Worm (Caenorhabditis elegans): ENCODE measurements around the gene sec-24.2.
A peak's percentile ranks its signal among the peaks of the same experiment; 100 is the strongest.

The sec-24.2 gene

DNA sequence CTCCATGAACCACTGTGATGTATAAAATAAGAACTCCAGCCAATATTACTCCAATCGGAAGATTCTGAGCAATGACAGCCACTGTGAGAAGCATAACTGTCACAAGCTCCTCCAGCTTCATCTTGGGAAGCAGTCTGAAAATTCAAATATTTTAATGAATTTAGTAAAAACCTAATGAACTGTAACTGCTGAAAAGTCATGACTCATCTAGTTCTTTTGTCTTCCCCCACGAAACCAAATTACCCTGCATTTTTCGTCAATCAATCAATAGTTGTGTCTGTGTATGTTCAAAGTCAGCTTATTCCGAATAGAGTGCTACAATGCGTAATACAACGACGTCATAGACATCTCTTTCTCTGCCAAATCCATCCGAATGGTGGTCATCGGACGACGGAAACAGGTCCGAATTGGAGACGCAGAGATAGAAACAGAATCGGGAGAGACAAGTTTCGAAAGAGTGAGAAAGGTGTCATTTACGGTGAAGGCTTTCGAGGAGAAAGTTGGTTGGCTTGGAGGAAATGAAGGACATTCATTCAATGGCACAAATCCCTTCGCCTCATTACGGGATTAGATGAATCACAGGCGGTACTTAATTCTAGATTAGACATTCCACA is 36.2 kb upstream of the sec-24.2 start (continued):
- TF ChIP-seq lsy-2 (tag; optimal IDR thresholded peaks at IDR 0.05) (peak; percentile 16 to 54), unc-98 (GFP tag; IDR thresholded peaks at IDR 0.05) (no peak), ceh-82 (tag; optimal IDR thresholded peaks at IDR 0.05) (no peak), sup-37 (GFP tag; optimal IDR thresholded peaks at IDR 0.05) (no peak), pqm-1 (tag; optimal IDR thresholded peaks at IDR 0.05) (no peak), ztf-4 (tag; optimal IDR thresholded peaks at IDR 0.05) (peak; percentile 56), hlh-17 (GFP tag; optimal IDR thresholded peaks at IDR 0.05; ENCODE audit: borderline replicate concordance) (no peak), fos-1 (tag; optimal IDR thresholded peaks at IDR 0.05) (no peak), nhr-19 (GFP tag; conservative IDR thresholded peaks at IDR 0.05) (no peak), ceh-90 (tag; optimal IDR thresholded peaks at IDR 0.05) (no peak)

- peak; percentile 93 for TF ChIP-seq swsn-7 (tag; optimal IDR thresholded peaks at IDR 0.05)
- peak; percentile 72 for TF ChIP-seq F16B12.6 (tag; optimal IDR thresholded peaks at IDR 0.05)
- peak; percentile 90 for TF ChIP-seq unc-98 (GFP tag; IDR thresholded peaks at IDR 0.05)
- TF ChIP-seq tlp-1 (tag; optimal IDR thresholded peaks at IDR 0.05), result no peak
- TF ChIP-seq fos-1 (tag; optimal IDR thresholded peaks at IDR 0.05), result peak; percentile 91
- TF ChIP-seq ceh-90 (tag; optimal IDR thresholded peaks at IDR 0.05), result peak; percentile 85
- TF ChIP-seq unc-30 (tag; optimal IDR thresholded peaks at IDR 0.05), result no peak
- peak; percentile 81 for TF ChIP-seq aly-2 (tag; optimal IDR thresholded peaks at IDR 0.05)
- peak; percentile 96 for TF ChIP-seq nhr-47 (tag; optimal IDR thresholded peaks at IDR 0.05)
- TF ChIP-seq C34B4.2 (tag; optimal IDR thresholded peaks at IDR 0.05), result no peak
- peak; percentile 94 for TF ChIP-seq xbp-1 (tag; optimal IDR thresholded peaks at IDR 0.05)
- TF ChIP-seq zip-4 (GFP tag; optimal IDR thresholded peaks at IDR 0.05), result peak; percentile 52
- peak; percentile 97 for TF ChIP-seq C16A3.4 (tag; optimal IDR thresholded peaks at IDR 0.05)
- peak; percentile 94 for TF ChIP-seq vab-15 (tag; optimal IDR thresholded peaks at IDR 0.05)
- peak; percentile 79 for TF ChIP-seq sox-4 (tag; optimal IDR thresholded peaks at IDR 0.05)
- TF ChIP-seq jun-1 (tag; optimal IDR thresholded peaks at IDR 0.05), result peak; percentile 86
- TF ChIP-seq mep-1 (tag; optimal IDR thresholded peaks at IDR 0.05), result peak; percentile 98
- peak; percentile 62 for TF ChIP-seq nhr-237 (tag; optimal IDR thresholded peaks at IDR 0.05)
- peak; percentile 37 for TF ChIP-seq aha-1 (tag; optimal IDR thresholded peaks at IDR 0.05)
- peak; percentile 20 for TF ChIP-seq ama-1 (optimal IDR thresholded peaks at IDR 0.05)
- TF ChIP-seq lin-13 (GFP tag; optimal IDR thresholded peaks at IDR 0.05), result peak; percentile 93
- TF ChIP-seq nhr-84 (tag; optimal IDR thresholded peaks at IDR 0.05), result no peak
- TF ChIP-seq nhr-71 (tag; optimal IDR thresholded peaks at IDR 0.05), result peak; percentile 97
- TF ChIP-seq grh-1 (GFP tag; IDR thresholded peaks at IDR 0.05), result peak; percentile 90
- TF ChIP-seq hlh-17 (GFP tag; optimal IDR thresholded peaks at IDR 0.05; ENCODE audit: borderline replicate concordance), result no peak
- peak; percentile 91 for TF ChIP-seq C04F5.9 (tag; optimal IDR thresholded peaks at IDR 0.05)
- no peak for TF ChIP-seq nhr-28 (tag; optimal IDR thresholded peaks at IDR 0.05)
- peak; percentile 87 for TF ChIP-seq nhr-11 (tag; optimal IDR thresholded peaks at IDR 0.05)
- TF ChIP-seq nhr-20 (tag; optimal IDR thresholded peaks at IDR 0.05), result peak; percentile 94
- TF ChIP-seq alr-1 (tag; optimal IDR thresholded peaks at IDR 0.05; ENCODE audit: borderline replicate concordance), result no peak
- TF ChIP-seq unc-86 (tag; optimal IDR thresholded peaks at IDR 0.05), result peak; percentile 91
- no peak for TF ChIP-seq hlh-4 (tag; optimal IDR thresholded peaks at IDR 0.05)
- TF ChIP-seq ztf-4 (tag; optimal IDR thresholded peaks at IDR 0.05), result peak; percentile 83
- TF ChIP-seq isw-1 (GFP tag; IDR thresholded peaks at IDR 0.05), result peak; percentile 97
- no peak for TF ChIP-seq egl-27 (tag; optimal IDR thresholded peaks at IDR 0.05)
- TF ChIP-seq ces-1 (GFP tag; optimal IDR thresholded peaks at IDR 0.05), result no peak
- TF ChIP-seq mab-9 (GFP tag; IDR thresholded peaks at IDR 0.05), result peak; percentile 93
- no peak for TF ChIP-seq ceh-63 (GFP tag; optimal IDR thresholded peaks at IDR 0.05)
- TF ChIP-seq tbx-2 (tag; optimal IDR thresholded peaks at IDR 0.05), result peak; percentile 95
- TF ChIP-seq ceh-82 (tag; optimal IDR thresholded peaks at IDR 0.05), result peak; percentile 91 to 98 (median 93)
- TF ChIP-seq egl-13 (tag; optimal IDR thresholded peaks at IDR 0.05), result peak; percentile 91
- TF ChIP-seq ceh-8 (GFP tag; optimal IDR thresholded peaks at IDR 0.05), result peak; percentile 46
- TF ChIP-seq nhr-77 (tag; optimal IDR thresholded peaks at IDR 0.05), result peak; percentile 84
- TF ChIP-seq lin-15B (tag; optimal IDR thresholded peaks at IDR 0.05), result peak; percentile 94
- peak; percentile 93 to 96 for TF ChIP-seq efl-1 (optimal IDR thresholded peaks at IDR 0.05)
- peak; percentile 87 to 98 for TF ChIP-seq efl-1 (GFP tag; optimal IDR thresholded peaks at IDR 0.05 in 1 of 2)
Measured at ce11 chrIV:12391003-12391637, 30.5 kb upstream of the sec-24.2 start, which contains the start of the genes rps-23 and dpm-3. rps-23 (minus strand) TSS chrIV:12391053. dpm-3 (plus strand) TSS chrIV:12391587.
